Worm (Caenorhabditis elegans): ENCODE results near the gene cls-1.
"Not testable (repeated sequence)": the region's sequence is repeated elsewhere in the genome, so short reads cannot be mapped to it uniquely, and the experiment has no call there.

The cls-1 gene

DNA sequence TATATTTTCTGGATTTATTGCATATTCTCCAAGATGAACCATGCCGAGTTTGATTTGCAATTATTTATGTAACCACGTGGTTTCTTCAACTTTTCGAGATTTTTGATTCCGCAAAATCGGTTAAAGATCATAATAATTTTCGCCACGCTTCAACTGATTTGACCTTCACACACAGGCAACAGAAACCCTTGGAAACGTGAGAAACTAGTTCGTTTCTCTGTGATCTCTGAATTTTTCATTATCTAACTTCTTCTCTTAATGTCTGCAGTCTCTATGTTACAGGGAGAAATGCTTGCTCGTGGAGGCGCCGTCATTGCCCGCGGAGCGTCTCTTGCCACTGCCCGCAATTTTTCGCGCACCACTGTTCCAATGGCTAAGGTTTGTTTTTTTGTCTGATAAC lies 42.6 kb upstream of the cls-1 start, which contains the start of gene fum-1 (continued):
- TF ChIP-seq sma-3 (GFP tag; optimal IDR thresholded peaks at IDR 0.05) (peak; percentile 56), lsy-2 (tag; optimal IDR thresholded peaks at IDR 0.05) (peak in 1 of 2 experiments; percentile 69), crh-2 (tag; optimal IDR thresholded peaks at IDR 0.05) (peak; percentile 70), nhr-11 (tag; optimal IDR thresholded peaks at IDR 0.05) (no peak), mbf-1 (tag; optimal IDR thresholded peaks at IDR 0.05) (no peak), ztf-1 (GFP tag; conservative IDR thresholded peaks at IDR 0.05) (no peak), nhr-23 (tag; optimal IDR thresholded peaks at IDR 0.05) (no peak), unc-55 (GFP tag; optimal IDR thresholded peaks at IDR 0.05) (peak; percentile 28), nhr-129 (tag; optimal IDR thresholded peaks at IDR 0.05) (peak; percentile 63), nhr-237 (tag; optimal IDR thresholded peaks at IDR 0.05) (no peak), nhr-21 (tag; optimal IDR thresholded peaks at IDR 0.05) (peak; percentile 22), skn-1 (tag; optimal IDR thresholded peaks at IDR 0.05) (no peak), ceh-16 (tag; optimal IDR thresholded peaks at IDR 0.05) (no peak), aly-2 (tag; optimal IDR thresholded peaks at IDR 0.05) (no peak), ztf-4 (tag; optimal IDR thresholded peaks at IDR 0.05) (peak; percentile 41), mdl-1 (tag; optimal IDR thresholded peaks at IDR 0.05) (peak in 1 of 2 experiments; percentile 63), elt-3 (tag; optimal IDR thresholded peaks at IDR 0.05) (no peak), ztf-11 (tag; optimal IDR thresholded peaks at IDR 0.05) (no peak), gmeb-1 (tag; optimal IDR thresholded peaks at IDR 0.05) (peak; percentile 59), ceh-82 (tag; optimal IDR thresholded peaks at IDR 0.05) (no peak), nhr-25 (tag; optimal IDR thresholded peaks at IDR 0.05) (peak; percentile 79), zag-1 (tag; optimal IDR thresholded peaks at IDR 0.05) (no peak)

DNA sequence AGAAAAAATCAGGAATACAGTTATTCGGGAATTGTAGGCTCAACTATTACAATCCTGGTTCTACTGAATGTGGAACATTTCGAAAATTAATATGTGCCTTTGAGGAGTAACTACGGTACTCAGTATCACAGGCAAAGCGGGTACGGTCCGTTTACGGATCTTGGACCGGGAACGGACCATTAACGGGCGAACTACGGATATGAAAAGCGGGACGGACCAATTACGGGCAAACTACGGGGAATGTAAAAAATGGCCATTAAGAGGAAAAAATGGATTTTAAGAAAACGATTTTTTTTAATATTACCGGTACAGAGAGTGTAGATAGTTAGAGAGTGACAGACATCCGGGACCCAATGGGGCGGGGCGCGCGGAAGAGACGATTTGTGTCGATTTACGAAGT lies 39.0 kb upstream of the cls-1 start, which contains the start of gene H14A12.5:
H14A12.5 (minus strand) TSS at position 101 of the 400 bp plus-strand sequence.
- TF ChIP-seq zag-1 (tag; optimal IDR thresholded peaks at IDR 0.05); ZK546.5 (tag; optimal IDR thresholded peaks at IDR 0.05); ztf-1 (GFP tag; conservative IDR thresholded peaks at IDR 0.05): not testable (repeated sequence)

DNA sequence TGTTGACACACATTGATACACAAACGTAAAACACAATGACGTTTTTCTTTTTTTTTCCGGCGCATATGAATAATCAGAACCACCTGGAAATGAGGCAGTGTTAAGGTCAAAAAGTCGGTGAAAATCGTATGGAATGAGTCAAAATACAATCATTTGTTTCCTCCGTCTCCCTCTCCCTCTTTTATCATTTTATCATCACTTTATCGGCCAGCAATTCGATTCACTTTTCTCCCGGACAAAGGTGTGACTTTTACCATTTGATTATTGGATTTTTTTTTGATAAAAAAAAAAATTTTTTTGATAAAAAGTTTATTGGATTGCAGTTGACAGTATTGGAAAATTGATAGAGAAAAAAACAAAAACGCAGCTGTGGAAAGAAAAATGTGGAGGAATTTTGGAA lies 29.0 kb upstream of the cls-1 start:
- no peak for TF ChIP-seq nhr-21 (tag; optimal IDR thresholded peaks at IDR 0.05)
- TF ChIP-seq mab-5 (tag; optimal IDR thresholded peaks at IDR 0.05) = no peak
- TF ChIP-seq gmeb-1 (tag; optimal IDR thresholded peaks at IDR 0.05) = peak; percentile 32
- no peak for TF ChIP-seq dmd-4 (tag; optimal IDR thresholded peaks at IDR 0.05)
- peak; percentile 98 for TF ChIP-seq fos-1 (tag; optimal IDR thresholded peaks at IDR 0.05)

DNA sequence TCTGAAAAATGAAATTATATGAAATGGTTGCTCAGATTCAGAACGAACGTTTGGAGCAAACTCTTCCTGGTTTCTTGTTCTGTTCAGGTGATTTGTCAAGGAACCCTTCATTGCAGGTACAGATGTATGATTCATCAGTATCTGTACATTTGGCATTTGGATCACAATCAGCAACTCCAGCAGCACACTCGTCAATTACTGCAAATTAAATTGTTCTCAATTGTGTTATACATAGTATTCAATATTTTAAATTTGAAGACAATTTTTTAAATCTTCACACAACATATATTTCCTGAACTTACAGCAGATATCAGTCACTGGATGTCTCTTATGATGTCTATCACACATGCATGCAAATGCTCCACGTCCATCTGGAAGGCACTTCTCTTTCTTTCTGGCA lies 23.2 kb upstream of the cls-1 start:
- TF ChIP-seq nhr-21 (tag; optimal IDR thresholded peaks at IDR 0.05) = no peak

DNA sequence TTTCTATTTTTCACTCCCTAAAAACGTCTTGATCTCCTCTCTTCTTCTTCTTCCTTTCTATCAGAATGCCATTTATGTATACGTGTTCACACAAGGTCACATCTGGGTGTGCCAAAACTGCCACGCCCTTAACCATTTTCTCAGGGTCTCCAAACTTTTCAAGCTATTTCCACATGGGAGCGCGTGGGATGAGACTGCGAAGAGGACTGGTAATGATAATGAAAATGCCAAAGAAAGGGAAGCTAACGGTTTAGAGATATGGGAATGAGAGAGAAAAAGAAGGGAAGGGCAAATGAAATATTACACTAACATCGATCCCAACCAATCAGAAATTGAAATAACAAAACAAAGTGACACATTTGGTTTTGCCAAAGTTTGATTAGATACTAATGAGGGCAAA lies 19.7 kb upstream of the cls-1 start:
- TF ChIP-seq crh-2 (tag; optimal IDR thresholded peaks at IDR 0.05) = peak; percentile 57
- peak; percentile 9 for TF ChIP-seq egl-27 (tag; optimal IDR thresholded peaks at IDR 0.05)
- peak; percentile 39 for TF ChIP-seq fos-1 (tag; optimal IDR thresholded peaks at IDR 0.05)
- peak; percentile 60 for TF ChIP-seq nhr-6 (tag; optimal IDR thresholded peaks at IDR 0.05)
- no peak for TF ChIP-seq zag-1 (tag; optimal IDR thresholded peaks at IDR 0.05)
- TF ChIP-seq blmp-1 (tag; optimal IDR thresholded peaks at IDR 0.05; ENCODE audit: insufficient read depth) = peak; percentile 86
- TF ChIP-seq sma-9 (GFP tag; optimal IDR thresholded peaks at IDR 0.05) = peak; percentile 44
- TF ChIP-seq sma-9 (tag; optimal IDR thresholded peaks at IDR 0.05) = no peak
- TF ChIP-seq nhr-25 (tag; optimal IDR thresholded peaks at IDR 0.05) = peak; percentile 83
- no peak for TF ChIP-seq aly-2 (tag; optimal IDR thresholded peaks at IDR 0.05)
- peak; percentile 89 for TF ChIP-seq sma-3 (GFP tag; optimal IDR thresholded peaks at IDR 0.05)
- TF ChIP-seq nhr-129 (tag; optimal IDR thresholded peaks at IDR 0.05) = peak; percentile 17
- peak; percentile 47 for TF ChIP-seq nhr-21 (tag; optimal IDR thresholded peaks at IDR 0.05)
- TF ChIP-seq unc-55 (GFP tag; optimal IDR thresholded peaks at IDR 0.05) = no peak

DNA sequence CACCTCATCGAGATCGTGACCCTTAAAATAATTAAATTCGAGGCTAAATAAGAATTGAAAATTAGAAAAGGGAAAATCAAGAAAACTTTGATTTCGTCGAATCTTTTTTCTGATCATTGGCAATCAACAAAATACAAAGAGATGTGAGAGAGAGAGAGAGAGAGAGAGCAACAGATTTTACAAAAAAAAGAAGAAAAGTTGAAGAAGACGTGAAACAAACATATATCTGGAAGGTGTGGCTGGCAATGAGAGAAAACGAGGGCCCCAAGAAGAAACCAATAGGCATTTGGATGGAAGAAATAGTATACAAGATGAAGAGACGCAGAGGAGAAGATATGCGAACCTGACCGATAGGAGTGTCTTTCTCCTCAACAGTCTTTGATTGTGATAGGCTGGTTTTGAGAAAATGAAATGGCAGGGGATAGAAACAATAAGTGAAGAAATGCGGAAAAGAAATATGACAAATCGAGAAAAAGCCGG lies 18.9 kb upstream of the cls-1 start, which contains the start of gene mup-4:
mup-4 (minus strand) TSS at position 51 of the 480 bp plus-strand sequence.
- TF ChIP-seq nhr-6 (tag; optimal IDR thresholded peaks at IDR 0.05) (no peak), sma-9 (GFP tag; optimal IDR thresholded peaks at IDR 0.05) (no peak), sma-9 (tag; optimal IDR thresholded peaks at IDR 0.05) (no peak), dmd-4 (tag; optimal IDR thresholded peaks at IDR 0.05) (no peak), aly-2 (tag; optimal IDR thresholded peaks at IDR 0.05) (no peak), gmeb-1 (tag; optimal IDR thresholded peaks at IDR 0.05) (no peak), nhr-12 (tag; optimal IDR thresholded peaks at IDR 0.05) (no peak), sem-4 (tag; optimal IDR thresholded peaks at IDR 0.05) (no peak), skn-1 (tag; optimal IDR thresholded peaks at IDR 0.05) (no peak), unc-62 (GFP tag; optimal IDR thresholded peaks at IDR 0.05) (no peak), sma-3 (GFP tag; optimal IDR thresholded peaks at IDR 0.05) (peak; percentile 59), zag-1 (tag; optimal IDR thresholded peaks at IDR 0.05) (no peak), lin-13 (GFP tag; optimal IDR thresholded peaks at IDR 0.05) (no peak), mab-5 (tag; optimal IDR thresholded peaks at IDR 0.05) (no peak), fos-1 (tag; optimal IDR thresholded peaks at IDR 0.05) (peak; percentile 8), nhr-10 (tag; optimal IDR thresholded peaks at IDR 0.05) (no peak), peb-1 (tag; optimal IDR thresholded peaks at IDR 0.05) (no peak), alr-1 (tag; optimal IDR thresholded peaks at IDR 0.05) (no peak), ztf-11 (tag; optimal IDR thresholded peaks at IDR 0.05) (no peak), lin-39 (tag; optimal IDR thresholded peaks at IDR 0.05) (no peak), snpc-4 (tag; optimal IDR thresholded peaks at IDR 0.05) (no peak), unc-39 (tag; optimal IDR thresholded peaks at IDR 0.05) (no peak), F13H6.1 (tag; optimal IDR thresholded peaks at IDR 0.05) (no peak), ceh-16 (tag; optimal IDR thresholded peaks at IDR 0.05) (no peak), nhr-25 (tag; optimal IDR thresholded peaks at IDR 0.05) (peak; percentile 37)
